Worm (Caenorhabditis elegans) whole organism, mixed stage, embryonic: ENCODE results near the gene mrps-14.

Experiments
- M03D4.4 ChIP-seq: sonication (generic microtip); optimal IDR thresholded peaks from 2 replicates; lab custom pipeline; 2017; ENCODE audit warnings: mild to moderate bottlenecking, missing genetic modification characterization, missing compliant biosample characterization
- bed-3 ChIP-seq: fragments of 200-800 bp; sonication (Bioruptor generic); optimal IDR thresholded peaks from 3 replicates; lab custom pipeline; 2018; ENCODE audit warnings: mild to moderate bottlenecking, missing genetic modification characterization, moderate library complexity, missing compliant biosample characterization
- blmp-1 ChIP-seq: fragments of 150-350 bp; optimal IDR thresholded peaks from 2 replicates; lab custom pipeline; 2014; ENCODE audit warnings: missing biosample characterization, missing genetic modification characterization
- ceh-39 ChIP-seq: fragments of 150-350 bp; optimal IDR thresholded peaks from 2 replicates; lab custom pipeline; 2014; ENCODE audit warnings: missing biosample characterization, missing genetic modification characterization
- ceh-43 ChIP-seq: fragments of 200-800 bp; sonication (Bioruptor generic); optimal IDR thresholded peaks from 2 replicates; lab custom pipeline; 2018; ENCODE audit warnings: mild to moderate bottlenecking, missing genetic modification characterization, moderate library complexity, missing compliant biosample characterization
- ceh-83 ChIP-seq: fragments of 200-800 bp; sonication (Bioruptor generic); optimal IDR thresholded peaks from 2 replicates; lab custom pipeline; 2018; ENCODE audit warnings: mild to moderate bottlenecking, missing genetic modification characterization, missing compliant biosample characterization
- ces-1 ChIP-seq: fragments of 150-350 bp; optimal IDR thresholded peaks from 2 replicates; lab custom pipeline; 2014; ENCODE audit warnings: missing biosample characterization, missing genetic modification reagents, missing genetic modification characterization
- cnd-1 ChIP-seq: fragments of 200-800 bp; sonication (Bioruptor generic); optimal IDR thresholded peaks from 2 replicates; lab custom pipeline; 2018; ENCODE audit warnings: mild to moderate bottlenecking, missing genetic modification characterization, missing compliant biosample characterization
- drap-1 ChIP-seq: fragments of 200-800 bp; sonication (Bioruptor generic); optimal IDR thresholded peaks from 3 replicates; lab custom pipeline; 2018; ENCODE audit warnings: mild to moderate bottlenecking, missing genetic modification characterization, missing compliant biosample characterization
- elt-1 ChIP-seq: sonication (generic microtip); optimal IDR thresholded peaks from 2 replicates; lab custom pipeline; 2017; ENCODE audit warnings: missing genetic modification characterization, mild to moderate bottlenecking, missing compliant biosample characterization, antibody characterized with exemption, moderate library complexity, borderline replicate concordance; ENCODE audit not compliant: insufficient read depth
- elt-3 ChIP-seq: fragments of 150-350 bp; optimal IDR thresholded peaks from 2 replicates; lab custom pipeline; 2014; ENCODE audit warnings: missing biosample characterization, missing genetic modification characterization
- flh-1 ChIP-seq: fragments of 200-800 bp; sonication (Bioruptor generic); optimal IDR thresholded peaks from 2 replicates; lab custom pipeline; 2018; ENCODE audit warnings: mild to moderate bottlenecking, missing genetic modification characterization, moderate library complexity, missing compliant biosample characterization
- ham-2 ChIP-seq: fragments of 200-800 bp; sonication (Bioruptor generic); optimal IDR thresholded peaks from 2 replicates; lab custom pipeline; 2018; ENCODE audit warnings: mild to moderate bottlenecking, missing genetic modification characterization, missing compliant biosample characterization
- hlh-1 ChIP-seq: fragments of 150-350 bp; optimal IDR thresholded peaks from 2 replicates; lab custom pipeline; 2014; ENCODE audit warnings: missing biosample characterization, missing genetic modification reagents, missing genetic modification characterization
- lin-13 ChIP-seq: fragments of 150-350 bp; optimal IDR thresholded peaks from 2 replicates; lab custom pipeline; 2014; ENCODE audit warnings: missing biosample characterization, missing genetic modification characterization
- lin-32 ChIP-seq: fragments of 200-800 bp; sonication (Bioruptor generic); optimal IDR thresholded peaks from 2 replicates; lab custom pipeline; 2018; ENCODE audit warnings: mild to moderate bottlenecking, missing genetic modification characterization, missing compliant biosample characterization
- lsy-2 ChIP-seq: fragments of 150-350 bp; optimal IDR thresholded peaks from 2 replicates; lab custom pipeline; 2014; ENCODE audit warnings: missing biosample characterization, missing genetic modification characterization
- mab-5 ChIP-seq: fragments of 150-350 bp; optimal IDR thresholded peaks from 2 replicates; lab custom pipeline; 2014; ENCODE audit warnings: missing biosample characterization, missing genetic modification characterization
- mep-1 ChIP-seq: fragments of 150-350 bp; optimal IDR thresholded peaks from 2 replicates; lab custom pipeline; 2017; ENCODE audit warnings: missing biosample characterization, missing genetic modification reagents, missing genetic modification characterization, inconsistent platforms
- mls-2 ChIP-seq: sonication (generic microtip); optimal IDR thresholded peaks from 2 replicates; lab custom pipeline; 2016; ENCODE audit warnings: mild to moderate bottlenecking, missing genetic modification characterization, moderate library complexity, missing compliant biosample characterization
- nhr-12 ChIP-seq: fragments of 150-350 bp; optimal IDR thresholded peaks from 2 replicates; lab custom pipeline; 2014; ENCODE audit warnings: missing biosample characterization, missing genetic modification characterization
- nhr-2 ChIP-seq: fragments of 150-350 bp; optimal IDR thresholded peaks from 2 replicates; lab custom pipeline; 2014; ENCODE audit warnings: missing biosample characterization, missing genetic modification characterization
- nhr-237 ChIP-seq: fragments of 150-350 bp; optimal IDR thresholded peaks from 2 replicates; lab custom pipeline; 2014; ENCODE audit warnings: missing biosample characterization, missing genetic modification characterization
- nhr-28 ChIP-seq: fragments of 150-350 bp; optimal IDR thresholded peaks from 2 replicates; lab custom pipeline; 2014; ENCODE audit warnings: missing biosample characterization, missing genetic modification characterization
- nhr-76 ChIP-seq: sonication (generic microtip); optimal IDR thresholded peaks from 2 replicates; lab custom pipeline; 2017; ENCODE audit warnings: missing biosample characterization, missing genetic modification characterization
- pha-4 ChIP-seq: fragments of 150-350 bp; optimal IDR thresholded peaks from 2 replicates; lab custom pipeline; 2018; ENCODE audit warnings: missing biosample characterization, missing genetic modification reagents, missing genetic modification characterization
- sem-2 ChIP-seq: fragments of 200-800 bp; sonication (Bioruptor generic); optimal IDR thresholded peaks from 2 replicates; lab custom pipeline; 2018; ENCODE audit warnings: mild to moderate bottlenecking, missing genetic modification characterization, missing compliant biosample characterization
- snpc-4 ChIP-seq: fragments of 150-350 bp; optimal IDR thresholded peaks from 2 replicates; lab custom pipeline; 2014; ENCODE audit warnings: missing biosample characterization, missing genetic modification characterization
- sptf-1 ChIP-seq: sonication (generic microtip); optimal IDR thresholded peaks from 2 replicates; lab custom pipeline; 2017; ENCODE audit warnings: mild to moderate bottlenecking, missing genetic modification characterization, moderate library complexity, missing compliant biosample characterization
- tbx-8 ChIP-seq: fragments of 200-800 bp; sonication (Bioruptor generic); optimal IDR thresholded peaks from 2 replicates; lab custom pipeline; 2018; ENCODE audit warnings: mild to moderate bottlenecking, missing genetic modification characterization, moderate library complexity, missing compliant biosample characterization
- unc-120 ChIP-seq: sonication (generic microtip); optimal IDR thresholded peaks from 2 replicates; lab custom pipeline; 2017; ENCODE audit warnings: missing genetic modification characterization, missing compliant biosample characterization; ENCODE audit not compliant: poor library complexity, severe bottlenecking
- unc-39 ChIP-seq: fragments of 150-350 bp; optimal IDR thresholded peaks from 2 replicates; lab custom pipeline; 2014; ENCODE audit warnings: missing biosample characterization, missing genetic modification characterization
- unc-62 ChIP-seq: fragments of 150-350 bp; optimal IDR thresholded peaks from 2 replicates; lab custom pipeline; 2014; ENCODE audit warnings: missing biosample characterization, missing genetic modification reagents, missing genetic modification characterization
- zip-8 ChIP-seq: fragments of 150-350 bp; optimal IDR thresholded peaks from 2 replicates; lab custom pipeline; 2014; ENCODE audit warnings: missing biosample characterization, missing genetic modification characterization
- ztf-11 ChIP-seq: fragments of 150-350 bp; optimal IDR thresholded peaks from 2 replicates; lab custom pipeline; 2014; ENCODE audit warnings: missing biosample characterization, missing genetic modification characterization

Gene mrps-14

DNA sequence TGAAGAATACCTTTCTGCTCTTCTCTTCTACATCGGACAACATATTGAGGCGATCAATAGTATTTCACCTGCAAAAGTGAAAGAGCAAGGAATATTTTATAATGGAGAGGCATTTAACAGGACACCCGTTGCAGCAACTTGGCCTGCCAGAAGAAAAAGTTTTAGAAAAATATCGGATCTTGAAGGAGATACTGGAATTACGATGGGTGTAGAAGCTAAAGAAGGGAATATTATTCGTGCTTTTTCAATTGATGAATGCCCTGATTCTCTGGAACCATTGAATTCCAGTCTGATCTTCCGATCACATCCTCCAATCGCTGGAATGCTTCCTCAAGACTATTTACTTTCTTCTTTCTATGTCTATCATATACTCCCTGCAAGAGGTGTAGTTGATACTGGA is 19.0 kb upstream of the mrps-14 start:
- TF ChIP-seq cnd-1 (tag; lab: Kevin White, UChicago) (no peak), bed-3 (GFP tag; lab: Kevin White, UChicago) (no peak), nhr-2 (tag; lab: Kevin White, UChicago) (no peak), elt-1 (no peak), unc-62 (GFP tag; lab: Kevin White, UChicago) (no peak), drap-1 (GFP tag; lab: Kevin White, UChicago) (no peak), elt-3 (no peak)

DNA sequence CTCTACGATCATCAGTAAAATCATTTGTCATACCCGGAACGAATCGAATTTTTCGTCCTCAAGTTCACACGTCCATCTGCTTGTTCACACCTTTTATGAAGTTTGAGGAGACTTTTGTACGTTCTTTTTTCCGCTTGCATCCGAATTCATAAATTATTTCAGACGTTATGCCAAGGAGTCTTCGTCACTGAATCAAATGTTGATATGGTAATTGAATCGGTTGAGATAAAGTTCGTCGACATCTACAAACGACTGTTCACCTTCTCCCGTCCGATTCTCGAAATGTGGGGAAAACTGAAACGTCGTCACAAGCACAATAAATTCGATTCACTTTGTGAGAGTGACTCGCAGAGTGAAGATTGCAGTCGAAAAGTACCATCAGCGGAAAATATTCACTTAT is 9.8 kb upstream of the mrps-14 start:
- no peak for TF ChIP-seq zip-8 (tag; lab: Kevin White, UChicago)
- no peak for TF ChIP-seq unc-39 (tag; lab: Kevin White, UChicago)
- no peak for TF ChIP-seq unc-62 (GFP tag; lab: Kevin White, UChicago)
- TF ChIP-seq lin-13 (tag; lab: Kevin White, UChicago), result no peak
- no peak for TF ChIP-seq mep-1 (tag; lab: Kevin White, UChicago)
- no peak for TF ChIP-seq mab-5 (tag; lab: Kevin White, UChicago)
- TF ChIP-seq ztf-11, result no peak
- no peak for TF ChIP-seq nhr-28 (tag; lab: Kevin White, UChicago)
- TF ChIP-seq cnd-1 (tag; lab: Kevin White, UChicago), result no peak
- TF ChIP-seq blmp-1 (tag; lab: Kevin White, UChicago), result no peak
- TF ChIP-seq nhr-12 (tag; lab: Kevin White, UChicago), result no peak
- no peak for TF ChIP-seq ceh-43
- no peak for TF ChIP-seq lsy-2 (tag; lab: Kevin White, UChicago)
- no peak for TF ChIP-seq mls-2 (tag; lab: Kevin White, UChicago)
- no peak for TF ChIP-seq bed-3 (GFP tag; lab: Kevin White, UChicago)
- TF ChIP-seq sptf-1 (tag; lab: Kevin White, UChicago), result no peak
- TF ChIP-seq, all 35 proteins: peak for 0

DNA sequence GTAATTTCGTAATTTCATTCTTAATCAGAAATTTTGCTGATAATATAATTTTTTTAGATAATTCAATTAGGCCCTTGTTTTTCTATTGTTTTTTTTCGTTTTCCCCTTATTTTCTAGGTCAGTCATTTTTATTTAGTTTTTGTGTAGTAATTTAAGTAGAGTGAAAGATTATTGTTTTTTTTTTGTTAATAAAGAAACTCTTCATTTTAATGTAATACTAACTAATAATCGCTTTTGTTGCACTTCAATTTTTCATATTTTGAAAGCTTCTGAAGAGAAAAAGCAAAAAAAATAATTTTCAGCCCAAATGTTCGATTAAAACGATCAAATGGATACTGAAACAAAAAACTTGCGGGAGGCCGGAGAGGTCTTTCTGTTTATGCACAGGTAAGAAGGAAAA is 8.7 kb upstream of the mrps-14 start, which contains the start of gene F54B3.1:
F54B3.1 (plus strand) TSS at position 301 of the 400 bp plus-strand sequence.
- TF ChIP-seq bed-3 (GFP tag; lab: Kevin White, UChicago) (no peak), mep-1 (tag; lab: Kevin White, UChicago) (no peak), pha-4 (tag; lab: Kevin White, UChicago) (no peak), nhr-12 (tag; lab: Kevin White, UChicago) (no peak), ceh-43 (no peak), nhr-76 (no peak)

DNA sequence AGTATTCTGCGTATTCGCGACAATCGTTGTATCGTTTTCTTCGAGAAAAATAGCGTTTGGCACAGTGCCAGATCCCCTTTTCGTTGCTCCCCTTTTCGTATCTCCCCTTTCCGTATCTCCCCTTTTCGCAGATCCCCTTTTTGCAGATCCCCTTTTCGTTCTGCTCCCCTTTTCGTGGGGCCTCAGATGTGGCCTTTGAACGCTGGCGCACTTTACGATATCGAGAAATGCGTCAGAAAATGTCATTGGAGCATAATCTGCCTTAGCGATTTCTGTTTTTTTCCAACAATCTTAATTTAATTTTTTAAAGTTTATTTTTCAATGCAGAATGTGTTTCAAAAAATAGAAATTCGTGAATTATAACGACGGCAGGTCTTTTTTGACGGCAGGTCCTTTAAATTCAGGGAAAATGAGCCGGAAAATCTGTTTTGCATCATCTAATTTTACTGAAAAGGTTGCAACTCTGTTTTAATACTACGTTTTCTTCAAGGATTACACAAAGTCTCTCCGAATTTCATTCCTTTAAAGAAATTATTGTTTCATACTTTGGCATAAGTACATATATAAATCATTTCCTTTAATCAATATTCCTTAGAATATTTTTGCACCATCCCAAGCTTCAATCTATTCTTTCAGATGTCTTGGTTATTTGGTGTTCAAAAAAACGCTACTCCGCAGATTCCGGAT is 6.2 kb upstream of the mrps-14 start, which contains the start of gene atad-3:
atad-3 (plus strand) TSS at position 637 of the 687 bp plus-strand sequence.
- no peak for TF ChIP-seq flh-1
- TF ChIP-seq sptf-1 (tag; lab: Kevin White, UChicago), result peak; percentile 92
- TF ChIP-seq mls-2 (tag; lab: Kevin White, UChicago), result peak; percentile 80
- TF ChIP-seq pha-4 (tag; lab: Kevin White, UChicago), result peak; percentile 15
- TF ChIP-seq ceh-39 (tag; lab: Kevin White, UChicago), result no peak
- no peak for TF ChIP-seq zip-8 (tag; lab: Kevin White, UChicago)
- TF ChIP-seq hlh-1 (tag; lab: Kevin White, UChicago), result peak; percentile 38
- peak; percentile 24 for TF ChIP-seq sem-2
- TF ChIP-seq tbx-8, result peak; percentile 12
- no peak for TF ChIP-seq blmp-1 (tag; lab: Kevin White, UChicago)
- TF ChIP-seq lsy-2 (tag; lab: Kevin White, UChicago), result peak; percentile 62
- no peak for TF ChIP-seq ceh-83 (GFP tag; lab: Kevin White, UChicago)
- TF ChIP-seq nhr-76, result no peak
- TF ChIP-seq nhr-237 (tag; lab: Kevin White, UChicago), result peak; percentile 69
- TF ChIP-seq mab-5 (tag; lab: Kevin White, UChicago), result no peak
- no peak for TF ChIP-seq snpc-4 (tag; lab: Kevin White, UChicago)
- peak; percentile 23 for TF ChIP-seq unc-62 (GFP tag; lab: Kevin White, UChicago)
- peak; percentile 54 for TF ChIP-seq bed-3 (GFP tag; lab: Kevin White, UChicago)
- no peak for TF ChIP-seq ceh-43
- TF ChIP-seq cnd-1 (tag; lab: Kevin White, UChicago), result peak; percentile 71
- peak; percentile 67 for TF ChIP-seq lin-32 (GFP tag; lab: Kevin White, UChicago)
- no peak for TF ChIP-seq nhr-28 (tag; lab: Kevin White, UChicago)
- no peak for TF ChIP-seq elt-1
- no peak for TF ChIP-seq nhr-12 (tag; lab: Kevin White, UChicago)
- peak; percentile 87 for TF ChIP-seq mep-1 (tag; lab: Kevin White, UChicago)
- TF ChIP-seq ham-2 (GFP tag; lab: Kevin White, UChicago), result peak; percentile 3
- TF ChIP-seq unc-120 (tag; lab: Kevin White, UChicago), result peak; percentile 58
- no peak for TF ChIP-seq unc-39 (tag; lab: Kevin White, UChicago)
- TF ChIP-seq ztf-11, result peak; percentile 71
- peak; percentile 73 for TF ChIP-seq M03D4.4 (tag; lab: Kevin White, UChicago)
- peak; percentile 79 for TF ChIP-seq ces-1
- TF ChIP-seq nhr-2 (tag; lab: Kevin White, UChicago), result no peak
- TF ChIP-seq elt-3, result no peak
- TF ChIP-seq drap-1 (GFP tag; lab: Kevin White, UChicago), result peak; percentile 78
- TF ChIP-seq lin-13 (tag; lab: Kevin White, UChicago), result peak; percentile 83
